Fruit fly (Drosophila melanogaster) whole organism, embryonic: Measurements from ENCODE around the gene Or85c.

Experiments used
- Aef1 ChIP-seq: fragments of 200-800 bp; sonication (Bioruptor generic); IDR thresholded peaks from 3 replicates; pipeline ENCODE4 v1.3.6; 2022; ENCODE audit warnings: missing biosample characterization, missing genetic modification characterization
- Atf3 ChIP-seq: fragments of 200-800 bp; sonication (Bioruptor generic); optimal IDR thresholded peaks from 3 replicates; lab custom pipeline; 2016; ENCODE audit warnings: missing biosample characterization, missing genetic modification characterization
- Awh ChIP-seq: fragments of 200-800 bp; sonication (Bioruptor generic); IDR thresholded peaks from 2 replicates; pipeline ENCODE4, ENCODE4 v1.3.6; 2022; ENCODE audit warnings: missing biosample characterization, missing genetic modification characterization
- C15 ChIP-seq: fragments of 200-800 bp; sonication (Bioruptor generic); IDR thresholded peaks from 3 replicates; pipeline ENCODE4 v1.3.6; 2022; ENCODE audit warnings: missing biosample characterization, missing genetic modification characterization
- CG1024 ChIP-seq: fragments of 200-800 bp; sonication (Bioruptor generic); IDR thresholded peaks from 2 replicates; pipeline ENCODE4 v1.3.6; 2022; ENCODE audit warnings: missing biosample characterization, missing genetic modification characterization
- CG10431 ChIP-seq: fragments of 200-800 bp; sonication (Bioruptor generic); optimal IDR thresholded peaks from 3 replicates; lab custom pipeline; 2018; ENCODE audit warnings: missing biosample characterization, mild to moderate bottlenecking, missing genetic modification characterization
- CG12769 ChIP-seq: fragments of 200-800 bp; sonication (Bioruptor generic); optimal IDR thresholded peaks from 2 replicates; lab custom pipeline; 2019; ENCODE audit warnings: missing biosample characterization, mild to moderate bottlenecking, missing genetic modification characterization, moderate library complexity
- CG13775 ChIP-seq: fragments of 200-800 bp; sonication (Bioruptor generic); optimal IDR thresholded peaks from 3 replicates; lab custom pipeline; 2017; ENCODE audit warnings: missing biosample characterization, mild to moderate bottlenecking, missing genetic modification characterization
- CG14050 ChIP-seq: fragments of 200-800 bp; sonication (Bioruptor generic); IDR thresholded peaks from 3 replicates; pipeline ENCODE4 v1.3.6; 2022; ENCODE audit warnings: missing biosample characterization, missing genetic modification characterization
- CG15073 ChIP-seq: fragments of 200-800 bp; sonication (Bioruptor generic); optimal IDR thresholded peaks from 2 replicates; lab custom pipeline; 2016; ENCODE audit warnings: missing biosample characterization, missing genetic modification characterization
- CG15514 ChIP-seq: fragments of 200-800 bp; sonication (Bioruptor generic); optimal IDR thresholded peaks from 3 replicates; lab custom pipeline; 2017; ENCODE audit warnings: missing biosample characterization, missing genetic modification characterization, mild to moderate bottlenecking, moderate library complexity, missing genetic modification reagents
- CG15601 ChIP-seq: fragments of 200-800 bp; sonication (Bioruptor generic); optimal IDR thresholded peaks from 3 replicates; lab custom pipeline; 2019; ENCODE audit warnings: missing biosample characterization, mild to moderate bottlenecking, missing genetic modification characterization, moderate library complexity
- CG16779 ChIP-seq: fragments of 200-800 bp; sonication (Bioruptor generic); IDR thresholded peaks from 2 replicates; pipeline ENCODE4 v1.3.6; 2022; ENCODE audit warnings: missing biosample characterization, missing genetic modification characterization
- CG17359 ChIP-seq: fragments of 200-800 bp; sonication (Bioruptor generic); optimal IDR thresholded peaks from 3 replicates; lab custom pipeline; 2018; ENCODE audit warnings: missing biosample characterization, mild to moderate bottlenecking, missing genetic modification characterization, moderate library complexity
- CG18476 ChIP-seq: fragments of 200-800 bp; sonication (Bioruptor generic); optimal IDR thresholded peaks from 2 replicates; lab custom pipeline; 2016; ENCODE audit warnings: missing biosample characterization, mild to moderate bottlenecking, missing genetic modification characterization
- CG2129 ChIP-seq: fragments of 200-800 bp; sonication (Bioruptor generic); IDR thresholded peaks from 2 replicates; pipeline ENCODE4 v1.3.6; 2022; ENCODE audit warnings: missing biosample characterization, missing genetic modification characterization; ENCODE audit not compliant: partially characterized antibody
- CG3281 ChIP-seq: fragments of 200-800 bp; sonication (Bioruptor generic); optimal IDR thresholded peaks from 3 replicates; lab custom pipeline; 2017; ENCODE audit warnings: missing biosample characterization, mild to moderate bottlenecking, missing genetic modification characterization
- CG6689 ChIP-seq: fragments of 200-800 bp; sonication (Bioruptor generic); IDR thresholded peaks from 2 replicates; pipeline ENCODE4 v1.3.6; 2022; ENCODE audit warnings: missing biosample characterization, missing genetic modification characterization
- CG7786 ChIP-seq: fragments of 200-800 bp; sonication (Bioruptor generic); optimal IDR thresholded peaks from 2 replicates; lab custom pipeline; 2016; ENCODE audit warnings: missing biosample characterization, missing genetic modification characterization
- CG8089 ChIP-seq: fragments of 200-800 bp; sonication (Bioruptor generic); optimal IDR thresholded peaks from 3 replicates; lab custom pipeline; 2016; ENCODE audit warnings: missing biosample characterization, missing genetic modification characterization
- CG8359 ChIP-seq: fragments of 200-800 bp; sonication (Bioruptor generic); optimal IDR thresholded peaks from 2 replicates; lab custom pipeline; 2017; ENCODE audit warnings: missing biosample characterization, mild to moderate bottlenecking, missing genetic modification characterization, borderline replicate concordance
- CG8388 ChIP-seq: fragments of 200-800 bp; sonication (Bioruptor generic); optimal IDR thresholded peaks from 2 replicates; lab custom pipeline; 2019; ENCODE audit warnings: missing biosample characterization, mild to moderate bottlenecking, missing genetic modification characterization, moderate library complexity
- CG8478 ChIP-seq: fragments of >200 bp; optimal IDR thresholded peaks from 2 replicates; lab custom pipeline; 2018
- Dll ChIP-seq: fragments of 200-800 bp; sonication (Bioruptor generic); IDR thresholded peaks from 4 replicates; pipeline ENCODE4 v1.3.6; 2022; ENCODE audit warnings: missing biosample characterization, missing genetic modification characterization; ENCODE audit not compliant: partially characterized antibody
- Dp ChIP-seq: fragments of 200-800 bp; sonication (Bioruptor generic); optimal IDR thresholded peaks from 2 replicates; lab custom pipeline; 2018; ENCODE audit warnings: missing biosample characterization, mild to moderate bottlenecking, missing genetic modification characterization, moderate library complexity
- GATAe ChIP-seq: fragments of 200-800 bp; sonication (Bioruptor generic); conservative IDR thresholded peaks from 2 replicates; pipeline ENCODE4 v1.3.6; 2022; ENCODE audit warnings: missing biosample characterization, missing genetic modification characterization
- Hey ChIP-seq: fragments of 200-800 bp; sonication (Bioruptor generic); optimal IDR thresholded peaks from 3 replicates; lab custom pipeline; 2018; ENCODE audit warnings: missing biosample characterization, mild to moderate bottlenecking, missing genetic modification characterization
- HmgZ ChIP-seq: fragments of 200-800 bp; sonication (Bioruptor generic); optimal IDR thresholded peaks from 2 replicates; lab custom pipeline; 2018; ENCODE audit warnings: missing biosample characterization, mild to moderate bottlenecking, missing genetic modification characterization
- Hsf ChIP-seq: fragments of 200-800 bp; sonication (Bioruptor generic); optimal IDR thresholded peaks from 3 replicates; lab custom pipeline; 2016; ENCODE audit warnings: missing biosample characterization, missing genetic modification characterization
- Lim3 ChIP-seq: fragments of 200-800 bp; sonication (Bioruptor generic); IDR thresholded peaks from 2 replicates; pipeline ENCODE4 v1.3.6; 2022; ENCODE audit warnings: missing biosample characterization, missing genetic modification characterization
- NFAT ChIP-seq: fragments of 200-800 bp; sonication (Bioruptor generic); IDR thresholded peaks from 2 replicates; pipeline ENCODE4 v1.3.6; 2022; ENCODE audit warnings: missing biosample characterization, missing genetic modification characterization
- Nf-YB ChIP-seq: fragments of 200-800 bp; sonication (Bioruptor generic); optimal IDR thresholded peaks from 3 replicates; lab custom pipeline; 2019; ENCODE audit warnings: missing biosample characterization, mild to moderate bottlenecking, missing genetic modification characterization, moderate library complexity
- Opbp ChIP-seq: fragments of 200-800 bp; sonication (Bioruptor generic); IDR thresholded peaks from 3 replicates; pipeline ENCODE4 v1.3.6; 2022; ENCODE audit warnings: missing biosample characterization, missing genetic modification characterization; ENCODE audit not compliant: partially characterized antibody
- Poxn ChIP-seq: fragments of 200-800 bp; sonication (Bioruptor generic); IDR thresholded peaks from 2 replicates; pipeline ENCODE4 v1.3.6; 2022; ENCODE audit warnings: missing biosample characterization, missing genetic modification characterization
- Sox102F ChIP-seq: fragments of 200-800 bp; sonication (Bioruptor generic); optimal IDR thresholded peaks from 2 replicates; lab custom pipeline; 2018; ENCODE audit warnings: missing biosample characterization, mild to moderate bottlenecking, missing genetic modification characterization, moderate library complexity
- Xbp1 ChIP-seq: fragments of 200-800 bp; sonication (Bioruptor generic); optimal IDR thresholded peaks from 3 replicates; lab custom pipeline; 2016; ENCODE audit warnings: missing biosample characterization, mild to moderate bottlenecking, missing genetic modification characterization
- chinmo ChIP-seq: fragments of 200-800 bp; sonication (Bioruptor generic); IDR thresholded peaks from 4 replicates; pipeline ENCODE4 v1.3.6; 2022; ENCODE audit warnings: missing biosample characterization, missing genetic modification characterization; ENCODE audit not compliant: partially characterized antibody
- croc ChIP-seq: fragments of 200-800 bp; sonication (Bioruptor generic); conservative IDR thresholded peaks from 3 replicates; pipeline ENCODE4 v1.3.6; 2022; ENCODE audit warnings: missing biosample characterization, missing genetic modification characterization
- gsb-n ChIP-seq: fragments of 200-800 bp; sonication (Bioruptor generic); optimal IDR thresholded peaks from 3 replicates; lab custom pipeline; 2018; ENCODE audit warnings: missing biosample characterization, mild to moderate bottlenecking, missing genetic modification characterization
- h ChIP-seq: fragments of >200 bp; optimal IDR thresholded peaks from 2 replicates; lab custom pipeline; 2017
- her ChIP-seq: fragments of 200-800 bp; sonication (Bioruptor generic); optimal IDR thresholded peaks from 2 replicates; lab custom pipeline; 2016; ENCODE audit warnings: missing biosample characterization, missing genetic modification characterization
- mirr ChIP-seq: fragments of 200-800 bp; sonication (Bioruptor generic); optimal IDR thresholded peaks from 3 replicates; lab custom pipeline; 2018; ENCODE audit warnings: missing biosample characterization, mild to moderate bottlenecking, missing genetic modification characterization
- org-1 ChIP-seq: fragments of 200-800 bp; sonication (Bioruptor generic); optimal IDR thresholded peaks from 2 replicates; lab custom pipeline; 2017; ENCODE audit warnings: missing biosample characterization, missing genetic modification characterization
- peb ChIP-seq: fragments of 200-800 bp; sonication (Bioruptor generic); IDR thresholded peaks from 2 replicates; pipeline ENCODE4 v1.3.6; 2022; ENCODE audit warnings: missing biosample characterization, missing genetic modification characterization
- row ChIP-seq: fragments of 200-800 bp; sonication (Bioruptor generic); IDR thresholded peaks from 3 replicates; pipeline ENCODE4 v1.3.6; 2022; ENCODE audit warnings: missing biosample characterization, missing genetic modification characterization
- sim ChIP-seq: fragments of 200-800 bp; sonication (Bioruptor generic); IDR thresholded peaks from 2 replicates; pipeline ENCODE4 v1.3.6; 2022; ENCODE audit warnings: missing biosample characterization, missing genetic modification characterization
- sisA ChIP-seq: fragments of 200-800 bp; sonication (Bioruptor generic); IDR thresholded peaks from 2 replicates; pipeline ENCODE4 v1.3.6; 2022; ENCODE audit warnings: missing biosample characterization, missing genetic modification characterization
- sqz ChIP-seq: fragments of 200-800 bp; sonication (Bioruptor generic); optimal IDR thresholded peaks from 3 replicates; lab custom pipeline; 2018; ENCODE audit warnings: missing biosample characterization, mild to moderate bottlenecking, missing genetic modification characterization
- stc ChIP-seq: fragments of 200-800 bp; sonication (Bioruptor generic); IDR thresholded peaks from 2 replicates; pipeline ENCODE4 v1.3.6; 2022; ENCODE audit warnings: missing biosample characterization, missing genetic modification characterization
- tll ChIP-seq, 2 experiments: fragments of 200-800 bp in 1 of 2; fragments of >200 bp in 1 of 2; sonication (Bioruptor generic) in 1 of 2; optimal IDR thresholded peaks; 2 replicates each; lab custom pipeline; 2017 to 2019; ENCODE audit warnings: missing biosample characterization in 2 of 2, missing genetic modification characterization in 2 of 2, mild to moderate bottlenecking in 1 of 2, moderate library complexity in 1 of 2
- trh ChIP-seq: fragments of 200-800 bp; sonication (Bioruptor generic); optimal IDR thresholded peaks from 2 replicates; lab custom pipeline; 2016; ENCODE audit warnings: missing biosample characterization, missing genetic modification characterization

The Or85c gene

dm6 chr3R:8524277-8524676 lies 11.5 kb upstream of the Or85c start (continued):
- TF ChIP-seq CG8478 (lab: Kevin White, UChicago) = no peak
- 0 out of 2 replicates have a peak, but pooled peaks have one; percentile 19 for TF ChIP-seq CG1024 (GFP tag; lab: Robert Waterston, UW)
- TF ChIP-seq stc = no peak
- no peak for TF ChIP-seq croc (GFP tag; lab: Robert Waterston, UW)
- TF ChIP-seq Lim3 = no peak
- TF ChIP-seq Atf3 (GFP tag; lab: Kevin White, UChicago) = no peak
- TF ChIP-seq Hsf = no peak
- no peak for TF ChIP-seq CG2129 (GFP tag; lab: Robert Waterston, UW)
- no peak for TF ChIP-seq sqz
- TF ChIP-seq CG8359 (GFP tag; lab: Kevin White, UChicago) = no peak
- no peak for TF ChIP-seq CG15601 (tag; lab: Kevin White, UChicago)
- peak; percentile 18; the same call in 1 of the 3 replicates for TF ChIP-seq Aef1 (GFP tag; lab: Robert Waterston, UW)
- TF ChIP-seq CG10431 (GFP tag; lab: Kevin White, UChicago) = no peak
- no peak for TF ChIP-seq CG18476 (GFP tag; lab: Kevin White, UChicago)
- no peak for TF ChIP-seq Dll (GFP tag; lab: Robert Waterston, UW)
- no peak for TF ChIP-seq tll (GFP tag; optimal IDR thresholded peaks at IDR 0.05; lab: Kevin White, UChicago)
- no peak for TF ChIP-seq Nf-YB (GFP tag; lab: Kevin White, UChicago)
- TF ChIP-seq sisA (GFP tag; lab: Robert Waterston, UW) = peak; percentile 47; the same call in 1 of the 2 replicates
- TF ChIP-seq peb = no peak
- no peak for TF ChIP-seq gsb-n
- no peak for TF ChIP-seq CG16779
- TF ChIP-seq CG15514 (GFP tag; lab: Kevin White, UChicago) = peak; percentile 20
- no peak for TF ChIP-seq CG8388 (GFP tag; lab: Kevin White, UChicago)
- no peak for TF ChIP-seq Awh (GFP tag; lab: Robert Waterston, UW)

DNA sequence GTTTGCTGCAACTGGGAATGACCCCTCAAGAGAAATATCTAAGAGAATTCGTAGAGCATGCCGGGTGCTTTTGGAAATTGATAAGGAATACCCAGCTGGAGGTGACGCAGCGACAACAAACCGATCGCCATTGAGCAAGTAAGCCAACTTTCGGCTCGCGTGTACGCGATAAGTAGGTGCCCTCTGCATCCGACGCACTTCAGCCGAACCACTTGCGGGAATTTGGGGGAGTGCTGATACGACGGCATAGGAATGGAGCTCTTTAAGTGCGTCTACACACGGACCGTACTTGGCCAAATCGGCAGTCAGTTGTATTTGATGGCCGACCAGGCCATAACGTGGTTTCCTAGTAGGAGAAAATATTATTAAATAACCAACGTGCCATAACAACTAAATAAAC lies 10.8 kb upstream of the Or85c start, which contains the start of gene CG31259:
Gene CG31259 (plus strand): TSS at position 277 of the 400 bp plus-strand sequence.
- TF ChIP-seq HmgZ (tag; lab: Kevin White, UChicago) = peak; percentile 3
- no peak for TF ChIP-seq sim (GFP tag; lab: Robert Waterston, UW)
- no peak for TF ChIP-seq Xbp1 (GFP tag; lab: Kevin White, UChicago)
- TF ChIP-seq Hey (tag; lab: Kevin White, UChicago) = peak; percentile 76
- TF ChIP-seq stc = peak; percentile 12; the same call in 1 of the 2 replicates
- no peak for TF ChIP-seq CG13775 (GFP tag; lab: Kevin White, UChicago)
- peak; percentile 87 for TF ChIP-seq CG12769 (tag; lab: Kevin White, UChicago)
- TF ChIP-seq chinmo (GFP tag; lab: Robert Waterston, UW) = peak; percentile 66; the same call in 1 of the 4 replicates
- no peak for TF ChIP-seq her (GFP tag; lab: Kevin White, UChicago)
- no peak for TF ChIP-seq C15 (GFP tag; lab: Robert Waterston, UW)
- no peak for TF ChIP-seq CG8089 (GFP tag; lab: Kevin White, UChicago)
- no peak for TF ChIP-seq Poxn (GFP tag; lab: Robert Waterston, UW)
- peak; percentile 16; the same call in 1 of the 3 replicates for TF ChIP-seq row (GFP tag; lab: Robert Waterston, UW)
- TF ChIP-seq CG17359 (tag; lab: Kevin White, UChicago) = no peak
- no peak for TF ChIP-seq CG1024 (GFP tag; lab: Robert Waterston, UW)
- no peak for TF ChIP-seq org-1 (GFP tag; lab: Kevin White, UChicago)
- TF ChIP-seq h (lab: Kevin White, UChicago) = no peak
- TF ChIP-seq CG6689 (GFP tag; lab: Robert Waterston, UW) = no peak
- TF ChIP-seq NFAT (GFP tag; lab: Robert Waterston, UW) = no peak
- TF ChIP-seq CG3281 (GFP tag; lab: Kevin White, UChicago) = no peak
- peak; percentile 52 for TF ChIP-seq mirr
- no peak for TF ChIP-seq CG15073 (GFP tag; lab: Kevin White, UChicago)
- TF ChIP-seq GATAe = peak; percentile 45; the same call in 1 of the 2 replicates
- no peak for TF ChIP-seq trh (GFP tag; lab: Kevin White, UChicago)
- TF ChIP-seq Opbp (GFP tag; lab: Robert Waterston, UW) = no peak
- TF ChIP-seq CG14050 = no peak
- TF ChIP-seq sisA (GFP tag; lab: Robert Waterston, UW) = no peak
- no peak for TF ChIP-seq Sox102F (GFP tag; lab: Kevin White, UChicago)
- no peak for TF ChIP-seq Dp (GFP tag; lab: Kevin White, UChicago)
- TF ChIP-seq CG7786 (GFP tag; lab: Kevin White, UChicago) = no peak
